Fruit fly (Drosophila melanogaster): ENCODE data around the gene HLH4C.

The HLH4C gene

dm6 chrX:4684444-4684924 lies 37.3 kb upstream of the HLH4C start (continued):
- peak; percentile 89 for TF ChIP-seq CG15514 (GFP tag; optimal IDR thresholded peaks at IDR 0.05)
- peak; percentile 76 for TF ChIP-seq maf-S (GFP tag; optimal IDR thresholded peaks at IDR 0.05)
- TF ChIP-seq zfh2 (GFP tag; optimal IDR thresholded peaks at IDR 0.05) = peak; percentile 92
- peak; percentile 84 for TF ChIP-seq CG13424 (tag; optimal IDR thresholded peaks at IDR 0.05)
- no peak; the same call in 2 of the 3 replicates for TF ChIP-seq z (GFP tag; IDR thresholded peaks at IDR 0.05)
- TF ChIP-seq btn (GFP tag; optimal IDR thresholded peaks at IDR 0.05) = peak; percentile 47
- peak; percentile 54 for TF ChIP-seq toy (GFP tag; IDR thresholded peaks at IDR 0.05)
- peak; percentile 81 for TF ChIP-seq unc-4 (GFP tag; IDR thresholded peaks at IDR 0.05; ENCODE audit: partially characterized antibody)
- peak; percentile 84 for TF ChIP-seq CG6791 (GFP tag; IDR thresholded peaks at IDR 0.05; ENCODE audit: partially characterized antibody)
- TF ChIP-seq so (GFP tag; IDR thresholded peaks at IDR 0.05) = peak; percentile 84; the same call in 2 of the 3 replicates
- peak; percentile 48; the same call in 1 of the 3 replicates for TF ChIP-seq C15 (GFP tag; IDR thresholded peaks at IDR 0.05)
- no peak for TF ChIP-seq CG14965 (GFP tag; optimal IDR thresholded peaks at IDR 0.05; ENCODE audit: borderline replicate concordance)
- TF ChIP-seq CG1647 (GFP tag; optimal IDR thresholded peaks at IDR 0.05) = peak; percentile 82
- TF ChIP-seq Dbx (GFP tag; IDR thresholded peaks at IDR 0.05) = peak; percentile 93
- TF ChIP-seq CG12769 (tag; optimal IDR thresholded peaks at IDR 0.05) = peak; percentile 95
- peak; percentile 70 for TF ChIP-seq CG1602 (GFP tag; optimal IDR thresholded peaks at IDR 0.05)
- peak; percentile 87 for TF ChIP-seq jumu (GFP tag; optimal IDR thresholded peaks at IDR 0.05)
- peak; percentile 45 for TF ChIP-seq D19A (tag; optimal IDR thresholded peaks at IDR 0.05)
- peak; percentile 62 for TF ChIP-seq slou (GFP tag; optimal IDR thresholded peaks at IDR 0.05)
- TF ChIP-seq Bteb2 (GFP tag; optimal IDR thresholded peaks at IDR 0.05) = peak; percentile 67
- TF ChIP-seq pita (GFP tag; optimal IDR thresholded peaks at IDR 0.05) = no peak
- TF ChIP-seq ERR (GFP tag; optimal IDR thresholded peaks at IDR 0.05) = peak; percentile 79
- TF ChIP-seq CG9215 (GFP tag; IDR thresholded peaks at IDR 0.05) = peak; percentile 84
- peak; percentile 80 for TF ChIP-seq Chrac-16 (GFP tag; optimal IDR thresholded peaks at IDR 0.05)
- TF ChIP-seq dmrt99B (tag; optimal IDR thresholded peaks at IDR 0.05) = peak; percentile 80
- TF ChIP-seq CG2678 (tag; optimal IDR thresholded peaks at IDR 0.05) = peak; percentile 84
- TF ChIP-seq en (GFP tag; optimal IDR thresholded peaks at IDR 0.05) = peak; percentile 46
- peak; percentile 87 for TF ChIP-seq CG6175 (GFP tag; IDR thresholded peaks at IDR 0.05)
- TF ChIP-seq E2f1 (GFP tag; IDR thresholded peaks at IDR 0.05) = peak; percentile 87
- peak; percentile 62; the same call in 1 of the 3 replicates for TF ChIP-seq gce (GFP tag; IDR thresholded peaks at IDR 0.05)
- peak; percentile 78 for TF ChIP-seq CG18619 (GFP tag; optimal IDR thresholded peaks at IDR 0.05)
- TF ChIP-seq Ssrp (tag; optimal IDR thresholded peaks at IDR 0.05) = peak; percentile 65
- peak; percentile 79 for TF ChIP-seq Nf-YB (GFP tag; optimal IDR thresholded peaks at IDR 0.05)
- no peak for TF ChIP-seq CG2202 (tag; optimal IDR thresholded peaks at IDR 0.05)
- TF ChIP-seq hb (GFP tag; IDR thresholded peaks at IDR 0.05; ENCODE audit: partially characterized antibody) = peak; percentile 77; the same call in 2 of the 3 replicates
- peak; percentile 90 for TF ChIP-seq Bgb (GFP tag; IDR thresholded peaks at IDR 0.05; ENCODE audit: partially characterized antibody)
- peak; percentile 67 for TF ChIP-seq CG1024 (GFP tag; IDR thresholded peaks at IDR 0.05)
- peak; percentile 82 for TF ChIP-seq CG11695 (GFP tag; IDR thresholded peaks at IDR 0.05)
- peak; percentile 21 for TF ChIP-seq CG17802 (tag; optimal IDR thresholded peaks at IDR 0.05)
- TF ChIP-seq Fer1 (GFP tag; optimal IDR thresholded peaks at IDR 0.05) = peak; percentile 83
- TF ChIP-seq jigr1 (GFP tag; IDR thresholded peaks at IDR 0.05) = peak; percentile 51; the same call in 1 of the 3 replicates
- TF ChIP-seq CG8765 (GFP tag; IDR thresholded peaks at IDR 0.05) = peak; percentile 78
- no peak for TF ChIP-seq Hr39 (optimal IDR thresholded peaks at IDR 0.05)
- peak; percentile 82 for TF ChIP-seq CG4282 (GFP tag; optimal IDR thresholded peaks at IDR 0.05)
- TF ChIP-seq NfI (GFP tag; optimal IDR thresholded peaks at IDR 0.05) = peak; percentile 85
- TF ChIP-seq CG3163 (GFP tag; optimal IDR thresholded peaks at IDR 0.05) = peak; percentile 76
- peak; percentile 91 for TF ChIP-seq zfh1 (GFP tag; IDR thresholded peaks at IDR 0.05)
- TF ChIP-seq CG4617 (GFP tag; optimal IDR thresholded peaks at IDR 0.05; ENCODE audit: borderline replicate concordance) = peak; percentile 78
- TF ChIP-seq CG12744 (GFP tag; optimal IDR thresholded peaks at IDR 0.05) = peak; percentile 76
- TF ChIP-seq chif (GFP tag; optimal IDR thresholded peaks at IDR 0.05) = peak; percentile 67 to 82
- TF ChIP-seq CG10321 (GFP tag; IDR thresholded peaks at IDR 0.05) = peak; percentile 98

All from whole organism, embryonic.